Worm (Caenorhabditis elegans): Measurements from ENCODE around the gene tbc-13.

- TF ChIP-seq nhr-28 (tag; optimal IDR thresholded peaks at IDR 0.05): no peak
- TF ChIP-seq unc-62 (GFP tag; optimal IDR thresholded peaks at IDR 0.05): peak; percentile 90
- TF ChIP-seq mls-2 (tag; optimal IDR thresholded peaks at IDR 0.05): no peak
- no peak for TF ChIP-seq tbx-8 (GFP tag; optimal IDR thresholded peaks at IDR 0.05)
- TF ChIP-seq nhr-76 (tag; optimal IDR thresholded peaks at IDR 0.05): no peak
- no peak for TF ChIP-seq snpc-4 (tag; optimal IDR thresholded peaks at IDR 0.05)
- TF ChIP-seq elt-1 (tag; optimal IDR thresholded peaks at IDR 0.05; ENCODE audit: borderline replicate concordance, insufficient read depth): peak; percentile 51
- no peak for TF ChIP-seq lsy-2 (tag; optimal IDR thresholded peaks at IDR 0.05)
Measured at ce11 chrX:12509334-12509944, 24.6 kb downstream of the tbc-13 start.

All from whole organism, mixed stage, embryonic.